Fruit fly (Drosophila melanogaster) whole organism, embryonic: Measurements from ENCODE around the gene CG3909.

Experiments used
- ATbp ChIP-seq: fragments of 200-800 bp; sonication (Bioruptor generic); optimal IDR thresholded peaks from 2 replicates; lab custom pipeline; 2017; ENCODE audit warnings: missing biosample characterization, mild to moderate bottlenecking, missing genetic modification characterization, missing genetic modification reagents
- Aef1 ChIP-seq: fragments of 200-800 bp; sonication (Bioruptor generic); IDR thresholded peaks from 3 replicates; pipeline ENCODE4 v1.3.6; 2022; ENCODE audit warnings: missing biosample characterization, missing genetic modification characterization
- Asciz ChIP-seq: fragments of 200-800 bp; sonication (Bioruptor generic); optimal IDR thresholded peaks from 2 replicates; lab custom pipeline; 2017; ENCODE audit warnings: missing biosample characterization, mild to moderate bottlenecking, missing genetic modification characterization, missing genetic modification reagents
- Awh ChIP-seq: fragments of 200-800 bp; sonication (Bioruptor generic); IDR thresholded peaks from 2 replicates; pipeline ENCODE4, ENCODE4 v1.3.6; 2022; ENCODE audit warnings: missing biosample characterization, missing genetic modification characterization
- Bteb2 ChIP-seq: fragments of 200-800 bp; sonication (Bioruptor generic); optimal IDR thresholded peaks from 2 replicates; lab custom pipeline; 2016; ENCODE audit warnings: missing biosample characterization, missing genetic modification characterization
- CG10543 ChIP-seq: fragments of 200-800 bp; sonication (Bioruptor generic); optimal IDR thresholded peaks from 3 replicates; lab custom pipeline; 2017; ENCODE audit warnings: missing biosample characterization, mild to moderate bottlenecking, missing genetic modification characterization, moderate library complexity
- CG12236 ChIP-seq: fragments of 200-800 bp; sonication (Bioruptor generic); optimal IDR thresholded peaks from 2 replicates; lab custom pipeline; 2016; ENCODE audit warnings: missing biosample characterization, missing genetic modification characterization
- CG1233 ChIP-seq: fragments of 200-800 bp; sonication (Bioruptor generic); optimal IDR thresholded peaks from 4 replicates; lab custom pipeline; 2018; ENCODE audit warnings: missing biosample characterization, mild to moderate bottlenecking, missing genetic modification characterization
- CG14441 ChIP-seq: fragments of 200-800 bp; sonication (Bioruptor generic); IDR thresholded peaks from 2 replicates; pipeline ENCODE4 v1.3.6; 2022; ENCODE audit warnings: missing biosample characterization, missing genetic modification characterization
- CG14667 ChIP-seq: fragments of 200-800 bp; sonication (Bioruptor generic); IDR thresholded peaks from 2 replicates; pipeline ENCODE4 v1.3.6; 2022; ENCODE audit warnings: missing biosample characterization, missing genetic modification characterization
- CG17829 ChIP-seq: fragments of 200-800 bp; optimal IDR thresholded peaks from 2 replicates; lab custom pipeline; 2019; ENCODE audit warnings: missing biosample characterization, mild to moderate bottlenecking, missing genetic modification characterization, moderate library complexity
- CG3281 ChIP-seq: fragments of 200-800 bp; sonication (Bioruptor generic); optimal IDR thresholded peaks from 3 replicates; lab custom pipeline; 2017; ENCODE audit warnings: missing biosample characterization, mild to moderate bottlenecking, missing genetic modification characterization
- CG5245 ChIP-seq: fragments of 200-800 bp; sonication (Bioruptor generic); optimal IDR thresholded peaks from 3 replicates; lab custom pipeline; 2016; ENCODE audit warnings: missing biosample characterization, missing genetic modification characterization
- CG8478 ChIP-seq: fragments of >200 bp; optimal IDR thresholded peaks from 2 replicates; lab custom pipeline; 2018
- CG8944 ChIP-seq: fragments of 200-800 bp; sonication (Bioruptor generic); optimal IDR thresholded peaks from 3 replicates; lab custom pipeline; 2016; ENCODE audit warnings: missing biosample characterization, missing genetic modification characterization
- Dad ChIP-seq: fragments of 200-800 bp; sonication (Bioruptor generic); optimal IDR thresholded peaks from 3 replicates; lab custom pipeline; 2016; ENCODE audit warnings: missing biosample characterization, missing genetic modification characterization
- Dfd ChIP-seq, 2 experiments: fragments of >200 bp; optimal IDR thresholded peaks; 2 replicates each; lab custom pipeline; 2017; ENCODE audit warnings: missing biosample characterization in 2 of 2, missing genetic modification characterization in 2 of 2
- Doc2 ChIP-seq: fragments of 200-800 bp; sonication (Bioruptor generic); IDR thresholded peaks from 2 replicates; pipeline ENCODE4 v1.3.6; 2022; ENCODE audit warnings: missing biosample characterization, missing genetic modification characterization
- Dref ChIP-seq: fragments of 200-800 bp; sonication (Bioruptor generic); IDR thresholded peaks from 2 replicates; pipeline ENCODE4 v1.3.6; 2022; ENCODE audit warnings: missing biosample characterization, missing genetic modification characterization
- Drgx ChIP-seq: fragments of 200-800 bp; sonication (Bioruptor generic); IDR thresholded peaks from 2 replicates; pipeline ENCODE4 v1.3.6; 2022; ENCODE audit warnings: missing biosample characterization, missing genetic modification characterization
- H2.0 ChIP-seq: fragments of 200-800 bp; sonication (Bioruptor generic); IDR thresholded peaks from 2 replicates; pipeline ENCODE4 v1.3.6; 2022; ENCODE audit warnings: missing biosample characterization, missing genetic modification characterization
- HHEX ChIP-seq: fragments of 200-800 bp; sonication (Bioruptor generic); optimal IDR thresholded peaks from 3 replicates; lab custom pipeline; 2017; ENCODE audit warnings: missing biosample characterization, mild to moderate bottlenecking, missing genetic modification characterization, missing genetic modification reagents
- HLH54F ChIP-seq: fragments of 200-800 bp; sonication (Bioruptor generic); optimal IDR thresholded peaks from 3 replicates; lab custom pipeline; 2016; ENCODE audit warnings: missing biosample characterization, missing genetic modification characterization
- Hr51 ChIP-seq, 2 experiments: fragments of 200-800 bp; sonication (Bioruptor generic); optimal IDR thresholded peaks; 2 replicates in 1 of 2; 3 replicates in 1 of 2; lab custom pipeline; 2016 to 2018; ENCODE audit warnings: missing biosample characterization in 2 of 2, missing genetic modification characterization in 2 of 2, mild to moderate bottlenecking in 1 of 2, moderate library complexity in 1 of 2
- Lhr ChIP-seq: fragments of 200-800 bp; sonication (Bioruptor generic); optimal IDR thresholded peaks from 3 replicates; lab custom pipeline; 2017; ENCODE audit warnings: mild to moderate bottlenecking, missing biosample characterization, missing genetic modification reagents, missing genetic modification characterization
- MBD-R2 ChIP-seq: fragments of 200-800 bp; sonication (Bioruptor generic); IDR thresholded peaks from 2 replicates; pipeline ENCODE4 v1.3.6; 2022; ENCODE audit warnings: missing biosample characterization, missing genetic modification characterization
- Mad ChIP-seq: fragments of 200-800 bp; sonication (Bioruptor generic); optimal IDR thresholded peaks from 2 replicates; lab custom pipeline; 2016; ENCODE audit warnings: missing biosample characterization, missing genetic modification characterization
- Mes4 ChIP-seq: fragments of 200-800 bp; sonication (Bioruptor generic); optimal IDR thresholded peaks from 2 replicates; lab custom pipeline; 2016; ENCODE audit warnings: missing biosample characterization, missing genetic modification characterization
- Pdp1 ChIP-seq, 2 experiments: fragments of 200-800 bp; sonication (Bioruptor generic); optimal IDR thresholded peaks; 3 replicates each; lab custom pipeline; 2016; ENCODE audit warnings: missing biosample characterization in 2 of 2, missing genetic modification characterization in 2 of 2, mild to moderate bottlenecking in 1 of 2, moderate library complexity in 1 of 2
- Poxn ChIP-seq: fragments of 200-800 bp; sonication (Bioruptor generic); IDR thresholded peaks from 2 replicates; pipeline ENCODE4 v1.3.6; 2022; ENCODE audit warnings: missing biosample characterization, missing genetic modification characterization
- Ptx1 ChIP-seq: fragments of 200-800 bp; sonication (Bioruptor generic); IDR thresholded peaks from 2 replicates; pipeline ENCODE4 v1.3.6; 2022; ENCODE audit warnings: missing biosample characterization, missing genetic modification characterization
- Ravus ChIP-seq: fragments of 200-800 bp; sonication (Bioruptor generic); IDR thresholded peaks from 2 replicates; pipeline ENCODE4 v1.3.6; 2022; ENCODE audit warnings: missing biosample characterization, missing genetic modification characterization
- Rfx ChIP-seq: fragments of 200-800 bp; sonication (Bioruptor generic); IDR thresholded peaks from 2 replicates; pipeline ENCODE4 v1.3.6; 2022; ENCODE audit warnings: missing biosample characterization, missing genetic modification characterization
- Sin3A ChIP-seq: fragments of >200 bp; optimal IDR thresholded peaks from 2 replicates; lab custom pipeline; 2018
- Sox102F ChIP-seq: fragments of 200-800 bp; sonication (Bioruptor generic); optimal IDR thresholded peaks from 2 replicates; lab custom pipeline; 2018; ENCODE audit warnings: missing biosample characterization, mild to moderate bottlenecking, missing genetic modification characterization, moderate library complexity
- Stat92E ChIP-seq, 3 experiments: fragments of >200 bp in 2 of 3; fragments of 200-800 bp in 1 of 3; sonication (Bioruptor generic) in 1 of 3; optimal IDR thresholded peaks; 2 replicates each; lab custom pipeline; 2017 to 2019; ENCODE audit warnings: missing biosample characterization in 3 of 3, missing genetic modification characterization in 3 of 3, mild to moderate bottlenecking in 1 of 3, moderate library complexity in 1 of 3
- aop ChIP-seq: fragments of 200-800 bp; sonication (Bioruptor generic); IDR thresholded peaks from 2 replicates; pipeline ENCODE4 v1.3.6; 2022; ENCODE audit warnings: missing biosample characterization, missing genetic modification characterization
- br ChIP-seq: fragments of >200 bp; optimal IDR thresholded peaks from 2 replicates; lab custom pipeline; 2017
- chm ChIP-seq: fragments of 200-800 bp; sonication (Bioruptor generic); IDR thresholded peaks from 2 replicates; pipeline ENCODE4 v1.3.6; 2022; ENCODE audit warnings: missing biosample characterization, missing genetic modification characterization
- eyg ChIP-seq: fragments of 200-800 bp; sonication (Bioruptor generic); optimal IDR thresholded peaks from 3 replicates; lab custom pipeline; 2016; ENCODE audit warnings: missing biosample characterization, missing genetic modification characterization
- fd64A ChIP-seq: fragments of 200-800 bp; sonication (Bioruptor generic); optimal IDR thresholded peaks from 3 replicates; lab custom pipeline; 2018; ENCODE audit warnings: missing biosample characterization, mild to moderate bottlenecking, missing genetic modification characterization
- fd96Cb ChIP-seq: fragments of 200-800 bp; sonication (Bioruptor generic); optimal IDR thresholded peaks from 2 replicates; lab custom pipeline; 2018; ENCODE audit warnings: missing biosample characterization, mild to moderate bottlenecking, missing genetic modification characterization, moderate library complexity
- gfzf ChIP-seq: fragments of 200-800 bp; sonication (Bioruptor generic); optimal IDR thresholded peaks from 2 replicates; lab custom pipeline; 2016; ENCODE audit warnings: missing biosample characterization, mild to moderate bottlenecking, missing genetic modification characterization, moderate library complexity
- nerfin-2 ChIP-seq: fragments of 200-800 bp; sonication (Bioruptor generic); IDR thresholded peaks from 2 replicates; pipeline ENCODE4 v1.3.6; 2022; ENCODE audit warnings: missing biosample characterization, missing genetic modification characterization; ENCODE audit not compliant: partially characterized antibody
- oc ChIP-seq: fragments of 200-800 bp; sonication (Bioruptor generic); optimal IDR thresholded peaks from 2 replicates; lab custom pipeline; 2018; ENCODE audit warnings: missing biosample characterization, mild to moderate bottlenecking, missing genetic modification characterization, moderate library complexity
- pros ChIP-seq: fragments of 200-800 bp; sonication (Bioruptor generic); optimal IDR thresholded peaks from 3 replicates; lab custom pipeline; 2019; ENCODE audit warnings: missing biosample characterization, mild to moderate bottlenecking, missing genetic modification characterization, moderate library complexity
- ro ChIP-seq: fragments of 200-800 bp; sonication (Bioruptor generic); IDR thresholded peaks from 2 replicates; pipeline ENCODE4 v1.3.6; 2022; ENCODE audit warnings: missing biosample characterization, missing genetic modification characterization
- slp2 ChIP-seq: fragments of 200-800 bp; sonication (Bioruptor generic); optimal IDR thresholded peaks from 2 replicates; lab custom pipeline; 2016; ENCODE audit warnings: missing biosample characterization, missing genetic modification characterization
- trh ChIP-seq: fragments of 200-800 bp; sonication (Bioruptor generic); optimal IDR thresholded peaks from 2 replicates; lab custom pipeline; 2016; ENCODE audit warnings: missing biosample characterization, missing genetic modification characterization
- usp ChIP-seq: fragments of >200 bp; optimal IDR thresholded peaks from 2 replicates; lab custom pipeline; 2017; ENCODE audit warnings: missing biosample characterization, missing genetic modification characterization
- zen ChIP-seq: fragments of 200-800 bp; sonication (Bioruptor generic); optimal IDR thresholded peaks from 3 replicates; lab custom pipeline; 2018; ENCODE audit warnings: missing biosample characterization, mild to moderate bottlenecking, missing genetic modification characterization, moderate library complexity

Gene CG3909

dm6 chr3R:10042664-10043372, at the start of gene CG3909, which contains the start of gene Mical (continued):
- TF ChIP-seq CG8944 (GFP tag; lab: Kevin White, UChicago), result no peak
- TF ChIP-seq pros (GFP tag; lab: Kevin White, UChicago), result no peak
- peak; percentile 2 for TF ChIP-seq trh (GFP tag; lab: Kevin White, UChicago)
- TF ChIP-seq CG3281 (GFP tag; lab: Kevin White, UChicago), result peak; percentile 70
- peak; percentile 44 for TF ChIP-seq CG5245 (GFP tag; lab: Kevin White, UChicago)
- TF ChIP-seq HLH54F (GFP tag; lab: Kevin White, UChicago), result peak; percentile 35
- peak; percentile 63 for TF ChIP-seq HHEX (GFP tag; lab: Kevin White, UChicago)
- peak; percentile 81 for TF ChIP-seq gfzf (GFP tag; lab: Kevin White, UChicago)
- TF ChIP-seq chm (GFP tag; lab: Robert Waterston, UW), result peak; percentile 85
- TF ChIP-seq Dfd (GFP tag; optimal IDR thresholded peaks at IDR 0.05; lab: Kevin White, UChicago), result no peak
- TF ChIP-seq Stat92E (GFP tag; optimal IDR thresholded peaks at IDR 0.05; lab: Kevin White, UChicago), result peak in 1 of 3 experiments; percentile 40
- peak; percentile 91 for TF ChIP-seq MBD-R2 (GFP tag; lab: Robert Waterston, UW)
- peak; percentile 43; the same call in 1 of the 2 replicates for TF ChIP-seq aop (GFP tag; lab: Robert Waterston, UW)
- TF ChIP-seq slp2 (GFP tag; lab: Kevin White, UChicago), result no peak
- peak; percentile 4 for TF ChIP-seq fd64A
- TF ChIP-seq CG12236, result no peak
- TF ChIP-seq Dref, result peak; percentile 70
- TF ChIP-seq br (lab: Kevin White, UChicago), result no peak
- TF ChIP-seq Ptx1 (GFP tag; lab: Robert Waterston, UW), result peak; percentile 93
- peak; percentile 40 for TF ChIP-seq Asciz (GFP tag; lab: Kevin White, UChicago)
- TF ChIP-seq Sox102F, result peak; percentile 89
- peak; percentile 71 for TF ChIP-seq oc
- peak; percentile 93 for TF ChIP-seq CG17829
- peak; percentile 29 for TF ChIP-seq eyg (GFP tag; lab: Kevin White, UChicago)
- TF ChIP-seq CG14667 (GFP tag; lab: Robert Waterston, UW), result peak; percentile 89
- no peak for TF ChIP-seq Doc2 (GFP tag; lab: Robert Waterston, UW)
- TF ChIP-seq Ravus (GFP tag; lab: Robert Waterston, UW), result peak; percentile 46
- TF ChIP-seq H2.0 (GFP tag; lab: Robert Waterston, UW), result peak; percentile 91
- TF ChIP-seq usp (GFP tag; lab: Kevin White, UChicago), result no peak
- TF ChIP-seq Bteb2 (GFP tag; lab: Kevin White, UChicago), result peak; percentile 49
- TF ChIP-seq Pdp1 (GFP tag; optimal IDR thresholded peaks at IDR 0.05; lab: Kevin White, UChicago), result peak; percentile 60 to 91
- no peak for TF ChIP-seq Mes4 (GFP tag; lab: Kevin White, UChicago)
- TF ChIP-seq Dad (GFP tag; lab: Kevin White, UChicago), result no peak
- TF ChIP-seq CG14441 (GFP tag; lab: Robert Waterston, UW), result peak; percentile 86
- peak; percentile 76 for TF ChIP-seq CG1233 (GFP tag; lab: Kevin White, UChicago)
- peak; percentile 9 for TF ChIP-seq Mad (GFP tag; lab: Kevin White, UChicago)
- peak; percentile 78 for TF ChIP-seq fd96Cb (tag; lab: Kevin White, UChicago)
- TF ChIP-seq CG10543 (GFP tag; lab: Kevin White, UChicago), result peak; percentile 48
- no peak for TF ChIP-seq Poxn
- peak; percentile 95 for TF ChIP-seq Rfx (GFP tag; lab: Robert Waterston, UW)
- peak; percentile 53 for TF ChIP-seq ATbp
- TF ChIP-seq Drgx, result peak; percentile 80
- no peak; the same call in 1 of the 2 replicates for TF ChIP-seq ro (GFP tag; lab: Robert Waterston, UW)
- TF ChIP-seq Awh (GFP tag; lab: Robert Waterston, UW), result peak; percentile 81
- peak; percentile 41 for TF ChIP-seq Lhr
- TF ChIP-seq Hr51 (GFP tag; optimal IDR thresholded peaks at IDR 0.05; lab: Kevin White, UChicago), result peak; percentile 5 to 90
- peak; percentile 84 for TF ChIP-seq nerfin-2 (GFP tag; lab: Robert Waterston, UW)
- TF ChIP-seq CG8478 (lab: Kevin White, UChicago), result no peak
- TF ChIP-seq zen (tag; lab: Kevin White, UChicago), result peak; percentile 82
- peak; percentile 84 for TF ChIP-seq Aef1 (GFP tag; lab: Robert Waterston, UW)
- TF ChIP-seq Sin3A (lab: Kevin White, UChicago), result no peak
